Fruit fly (Drosophila melanogaster) Kc167 (cell line): ENCODE measurements around the gene Dbp73D.

Source experiments
- Myc ChIP-seq: fragments of >200 bp; optimal IDR thresholded peaks from 2 replicates; lab custom pipeline; 2017; ENCODE audit warnings: missing external identifiers
- Sin3A ChIP-seq: fragments of >200 bp; optimal IDR thresholded peaks from 2 replicates; lab custom pipeline; 2018; ENCODE audit warnings: missing external identifiers
- h ChIP-seq: fragments of >200 bp; optimal IDR thresholded peaks from 3 replicates; lab custom pipeline; 2018; ENCODE audit warnings: missing external identifiers
- insv ChIP-seq: fragments of >200 bp; optimal IDR thresholded peaks from 3 replicates; lab custom pipeline; 2018; ENCODE audit warnings: missing external identifiers
- psq ChIP-seq: fragments of >200 bp; optimal IDR thresholded peaks from 2 replicates; lab custom pipeline; 2017; ENCODE audit warnings: missing external identifiers
- ttk ChIP-seq: sonication (Bioruptor generic); optimal IDR thresholded peaks from 2 replicates; lab custom pipeline; 2017; ENCODE audit warnings: missing external identifiers

Dbp73D gene

DNA sequence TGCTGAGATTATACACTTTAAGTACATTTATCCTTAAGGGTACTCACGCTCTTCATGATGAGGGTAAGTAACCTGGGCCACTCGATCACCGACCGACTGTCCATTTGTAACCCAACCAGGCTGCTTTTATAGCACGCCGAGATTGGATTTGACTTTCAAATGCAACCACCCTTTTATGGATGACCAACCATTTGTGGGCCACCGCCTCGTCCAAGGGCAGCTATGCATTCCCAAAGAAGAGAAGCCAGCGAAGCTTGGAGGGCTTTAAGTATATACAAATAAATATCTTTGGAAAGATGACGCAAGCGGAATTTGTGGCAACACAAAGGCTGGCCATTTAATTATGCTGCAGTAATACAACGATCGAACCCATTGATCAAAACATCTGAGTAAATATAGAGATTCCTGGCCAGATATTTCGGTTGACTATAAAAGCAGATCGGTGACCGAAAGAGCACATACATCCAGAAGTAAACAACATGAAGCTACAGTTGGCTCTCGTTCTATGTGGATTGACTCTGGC is 4.5 kb downstream of the Dbp73D start, which contains the start of the genes CG13026 and PGRP-SB2:
TSS of gene CG13026 (minus strand) at position 101 of the 523 bp plus-strand sequence.
TSS of gene PGRP-SB2 (plus strand) at position 473 of the 523 bp plus-strand sequence.
- TF ChIP-seq Sin3A (lab: Kevin White, UChicago) (no peak), psq (no peak), ttk (lab: Kevin White, UChicago) (no peak), h (no peak), insv (no peak)

DNA sequence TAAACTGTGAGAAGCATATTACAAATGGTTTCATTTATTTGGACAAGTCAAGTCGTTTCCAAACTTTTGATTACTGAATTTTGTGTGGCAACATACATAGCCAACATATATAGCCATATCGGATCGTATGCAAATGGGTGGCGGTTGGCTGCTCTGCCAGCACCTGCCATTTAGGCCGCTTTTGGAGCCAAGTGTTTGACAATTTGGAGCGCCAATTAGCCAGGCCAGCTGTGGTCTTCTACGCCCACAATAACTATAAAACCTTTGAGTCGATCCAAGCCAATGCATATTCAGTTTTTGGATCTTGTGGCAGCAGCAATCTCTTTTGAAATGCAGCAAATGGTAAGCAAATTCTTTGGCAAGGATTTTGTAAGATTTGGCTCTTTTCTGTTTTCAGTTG is 6.1 kb downstream of the Dbp73D start, which contains the start of gene CG13031:
TSS of gene CG13031 (plus strand) at position 301 of the 400 bp plus-strand sequence.
- TF ChIP-seq insv (no peak), ttk (lab: Kevin White, UChicago) (no peak), h (no peak)

DNA sequence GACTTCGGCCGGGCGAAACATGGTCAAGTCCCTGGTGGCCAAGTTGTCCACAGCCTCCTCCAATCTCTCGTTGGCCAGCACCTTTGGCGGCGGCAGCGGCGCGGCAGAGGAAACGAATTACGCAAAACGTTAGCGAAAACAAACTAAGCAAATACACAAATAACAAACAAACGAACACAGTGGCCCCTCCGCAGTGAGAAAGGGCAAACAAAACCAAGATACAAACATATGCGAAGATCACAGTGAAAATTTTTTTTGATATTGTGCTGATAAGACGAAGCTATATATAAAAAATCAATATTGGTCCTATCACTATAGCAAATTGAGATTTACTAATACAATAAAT is 16.5 kb downstream of the Dbp73D start:
- TF ChIP-seq Sin3A (lab: Kevin White, UChicago) (no peak), insv (no peak), Myc (lab: Kevin White, UChicago) (no peak), psq (no peak)

DNA sequence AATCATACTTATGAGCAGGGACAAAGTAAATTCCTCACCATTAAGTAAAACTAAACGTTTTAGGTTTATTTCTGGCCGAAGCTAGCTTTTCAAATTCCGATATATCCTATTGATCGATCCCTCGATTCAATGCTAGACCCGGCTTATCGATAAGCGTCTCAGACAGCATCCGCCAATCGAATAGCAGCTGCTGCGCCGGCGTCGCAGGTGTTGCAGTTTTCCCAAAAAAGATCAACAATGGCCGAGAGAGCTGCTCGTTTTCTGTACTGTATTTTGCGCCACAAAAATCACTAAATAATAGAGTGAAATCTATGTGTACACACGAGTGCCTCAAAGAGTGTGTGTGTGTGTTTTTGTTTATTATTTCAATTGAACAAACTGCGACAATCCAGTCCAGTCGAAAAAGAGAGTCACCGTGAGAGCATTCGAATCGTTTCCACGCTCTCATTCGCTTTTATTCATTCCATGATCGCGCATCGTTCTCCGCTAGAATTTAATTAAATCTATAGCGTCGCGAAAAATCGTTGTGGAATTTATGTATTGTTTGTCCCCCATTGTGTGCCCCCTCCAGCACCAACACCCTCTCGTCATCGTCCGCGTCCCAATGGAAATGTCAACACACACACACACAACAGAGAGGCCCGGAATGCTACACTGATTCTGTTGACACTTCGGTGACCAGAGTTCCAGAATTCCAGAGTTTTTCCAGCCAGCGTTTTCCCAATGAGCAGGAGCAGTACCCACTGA is 17.0 kb downstream of the Dbp73D start:
- no peak for TF ChIP-seq insv

DNA sequence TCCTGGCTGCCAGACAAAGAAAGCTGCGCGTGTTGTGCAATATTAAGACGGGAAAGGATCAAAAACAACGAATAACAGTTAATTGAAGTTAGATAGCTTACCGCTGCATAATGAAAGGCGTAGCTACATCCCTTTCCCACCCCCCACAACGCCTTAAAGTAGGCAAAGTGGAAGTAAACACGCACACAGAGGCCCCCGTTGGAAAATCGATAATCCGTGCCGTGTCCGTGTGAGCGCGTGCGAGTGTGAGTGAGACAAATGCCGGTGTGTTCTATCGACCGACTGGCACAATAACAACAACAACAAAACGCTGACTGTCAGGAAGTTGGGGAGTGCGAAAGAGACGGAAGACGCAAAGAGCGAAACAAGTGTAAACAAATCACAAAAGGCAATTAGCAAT is 18.2 kb downstream of the Dbp73D start:
- TF ChIP-seq h (no peak), psq (no peak), insv (no peak), ttk (lab: Kevin White, UChicago) (no peak), Myc (lab: Kevin White, UChicago) (no peak), Sin3A (lab: Kevin White, UChicago) (no peak)

DNA sequence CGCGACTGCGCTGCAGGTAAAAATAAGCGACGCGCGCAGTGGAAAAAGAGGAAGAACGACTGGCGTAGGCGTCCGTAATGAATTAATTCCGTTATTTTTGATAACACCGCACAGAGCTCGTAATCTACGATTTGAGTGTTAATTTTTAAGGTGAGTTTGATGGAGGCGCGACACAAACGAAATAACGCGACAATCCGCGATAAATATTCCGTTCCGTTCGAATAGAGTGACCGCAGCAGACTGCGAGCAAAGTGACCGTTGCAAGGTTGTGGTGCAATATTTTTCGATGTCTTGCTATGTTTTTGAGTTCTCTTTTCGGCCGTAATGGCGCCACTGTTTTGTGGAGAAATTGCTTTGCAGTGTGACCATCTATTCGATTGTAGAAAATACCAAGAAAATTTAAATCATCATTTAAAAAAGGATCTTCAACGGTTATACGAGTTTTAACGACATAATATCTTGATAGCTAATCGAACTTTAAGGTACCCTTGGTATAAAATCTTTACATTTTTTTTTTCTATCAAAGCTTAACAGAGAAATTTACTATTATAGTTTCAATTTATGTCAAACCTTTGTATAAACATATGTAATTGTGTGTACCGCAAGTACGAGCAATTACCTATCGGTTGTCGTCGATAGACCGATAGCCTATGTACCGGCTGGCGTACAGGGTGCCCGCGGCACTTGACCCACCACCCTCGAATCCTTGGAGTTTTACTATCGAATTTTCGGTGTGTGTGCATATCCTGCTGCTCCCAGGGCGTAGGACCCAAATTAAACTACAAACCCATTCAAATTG is 19.0 kb downstream of the Dbp73D start, which contains the start of the genes CG43954, Lasp and Dab:
TSS of gene CG43954 (minus strand) at position 248 of the 799 bp plus-strand sequence.
TSS of gene Lasp (minus strand) at position 248 of the 799 bp plus-strand sequence.
TSS of gene Dab (plus strand) at position 697 of the 799 bp plus-strand sequence.
- TF ChIP-seq insv: no peak
- no peak for TF ChIP-seq Sin3A (lab: Kevin White, UChicago)

DNA sequence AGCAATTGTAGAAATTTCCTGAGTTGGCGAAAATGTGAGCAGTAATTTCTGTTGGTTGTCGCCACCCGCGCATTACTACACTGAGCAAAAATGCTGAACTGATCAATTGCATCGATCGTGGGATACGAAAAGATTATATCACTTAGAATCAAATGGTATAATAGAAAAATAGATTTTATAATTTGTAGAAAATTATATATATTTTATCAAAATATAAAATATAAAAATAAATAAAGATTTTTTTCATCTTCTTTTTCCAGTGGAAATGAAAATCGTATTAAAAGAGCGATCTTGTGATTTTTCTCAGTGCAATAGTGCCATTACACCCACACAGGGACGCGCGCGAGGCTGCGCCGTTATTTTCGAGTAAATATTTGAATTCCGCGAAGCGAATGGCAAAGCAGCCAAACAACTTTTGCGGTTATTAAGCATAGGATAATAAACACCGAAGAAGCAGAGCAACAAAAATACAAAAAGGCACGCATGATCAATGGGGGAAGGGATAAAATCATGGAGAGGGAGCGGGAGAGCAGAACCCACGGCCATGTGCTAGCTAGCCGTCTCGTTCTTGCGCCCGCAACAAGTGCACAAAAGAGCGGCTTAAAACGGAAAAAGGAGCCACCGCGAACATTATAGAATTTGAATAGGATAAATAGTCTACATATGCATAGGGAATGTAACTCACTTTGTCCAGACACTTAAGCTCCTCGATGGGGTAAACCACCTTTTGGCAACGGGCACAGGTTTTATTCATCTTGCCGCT is 20.2 kb downstream of the Dbp73D start:
- TF ChIP-seq h (no peak), psq (no peak), insv (no peak), Sin3A (lab: Kevin White, UChicago) (no peak), ttk (lab: Kevin White, UChicago) (no peak), Myc (lab: Kevin White, UChicago) (no peak)

DNA sequence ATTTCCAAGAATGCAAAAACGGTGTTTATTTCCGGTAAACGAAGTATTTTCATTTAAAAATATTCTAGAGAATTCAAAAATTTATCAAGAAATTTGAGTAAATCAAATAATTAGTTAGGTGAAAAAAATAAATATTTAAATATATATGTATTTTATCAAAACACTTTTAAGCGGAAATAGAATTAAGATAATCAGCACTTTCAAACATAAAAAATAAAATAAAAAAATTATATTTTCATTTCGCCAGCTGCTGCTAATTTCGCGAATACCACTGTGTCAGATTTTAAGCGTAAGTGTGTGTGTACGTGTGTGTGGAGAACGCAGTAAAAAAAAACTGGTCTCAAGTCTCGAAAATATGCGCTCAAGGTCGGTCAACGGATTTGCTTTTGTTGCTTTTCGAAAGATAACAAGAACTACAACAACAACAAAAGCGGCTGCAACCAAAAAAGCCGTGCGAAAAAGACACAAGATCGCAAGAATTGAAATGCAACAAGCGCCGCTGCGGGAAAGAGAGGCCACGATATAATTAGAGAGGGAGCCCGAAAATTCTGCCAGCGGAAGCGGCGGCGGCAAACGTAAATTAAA is 20.9 kb downstream of the Dbp73D start:
- no peak for TF ChIP-seq h
- TF ChIP-seq insv: no peak
- no peak for TF ChIP-seq Sin3A (lab: Kevin White, UChicago)
- TF ChIP-seq ttk (lab: Kevin White, UChicago): no peak
- no peak for TF ChIP-seq psq
- TF ChIP-seq Myc (lab: Kevin White, UChicago): no peak

DNA sequence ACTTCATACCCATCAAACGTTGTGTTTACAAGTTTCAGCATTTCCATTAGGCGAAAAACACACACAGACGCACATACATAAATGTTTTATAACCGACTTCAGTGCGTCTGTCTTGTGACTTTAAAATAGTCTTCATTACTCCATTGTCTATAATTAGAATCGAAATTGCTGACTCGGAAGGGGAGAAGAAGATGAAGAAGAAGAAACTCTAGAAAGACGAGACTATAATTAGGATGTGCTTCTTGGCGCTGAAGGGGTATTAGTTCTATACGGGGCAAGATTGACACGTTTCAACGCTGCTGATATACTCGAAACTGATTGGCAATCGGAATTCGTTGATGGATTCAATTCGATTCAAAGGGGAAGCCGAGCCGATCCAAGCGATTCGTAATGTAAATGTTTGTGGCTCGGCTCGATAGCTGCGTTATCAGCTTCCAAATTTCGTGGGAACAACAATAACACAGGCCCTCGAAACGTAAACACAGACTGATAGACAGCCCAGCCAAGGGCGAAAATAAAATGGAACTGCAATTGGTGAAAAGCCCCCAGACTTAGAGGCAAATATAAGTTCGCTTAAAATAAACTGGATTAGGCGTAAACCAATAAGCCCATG is 21.8 kb downstream of the Dbp73D start:
- TF ChIP-seq psq: no peak
- TF ChIP-seq Myc (lab: Kevin White, UChicago): no peak
- no peak for TF ChIP-seq h

DNA sequence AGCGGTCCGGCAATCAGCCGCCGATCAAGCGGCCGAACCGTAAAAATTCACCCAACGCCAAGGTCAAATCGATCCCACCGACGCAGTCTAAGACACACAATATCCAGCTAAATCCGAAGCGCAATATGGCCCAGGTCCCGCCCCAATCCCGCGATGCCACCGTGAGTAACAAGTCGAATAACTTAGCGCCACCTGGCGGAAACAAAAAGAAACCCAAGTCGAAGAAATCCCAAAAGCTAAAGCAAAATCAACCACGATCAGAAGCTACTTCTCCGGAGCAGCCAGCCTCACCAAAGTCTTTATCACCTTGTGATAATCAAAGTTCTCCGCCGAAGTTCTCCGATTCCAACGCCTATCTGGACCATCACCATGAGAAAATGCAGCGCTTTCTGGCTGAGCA is 25.0 kb downstream of the Dbp73D start:
- no peak for TF ChIP-seq Sin3A (lab: Kevin White, UChicago)
- TF ChIP-seq insv: no peak
- TF ChIP-seq ttk (lab: Kevin White, UChicago): no peak
- TF ChIP-seq psq: no peak
- no peak for TF ChIP-seq h
- TF ChIP-seq Myc (lab: Kevin White, UChicago): no peak

DNA sequence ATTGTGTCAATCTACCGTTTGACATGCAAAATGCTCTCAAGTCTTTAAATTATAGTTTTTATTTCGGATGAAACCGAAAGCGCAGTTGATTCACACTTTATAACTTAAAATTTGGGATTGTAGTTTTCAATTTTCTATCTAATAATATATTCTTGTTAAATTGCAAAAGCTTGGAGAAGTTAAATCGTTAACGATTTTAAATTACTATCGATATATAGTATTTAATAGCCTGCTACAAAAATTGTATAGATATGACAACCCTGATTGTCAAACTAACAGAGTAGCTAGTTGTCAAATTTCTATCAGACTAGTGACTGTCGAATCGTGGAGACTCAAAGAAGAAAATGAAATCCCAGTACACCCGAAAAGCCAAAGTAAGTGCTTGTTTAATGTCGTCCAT is 25.9 kb downstream of the Dbp73D start, which contains the start of gene CG9692:
TSS of gene CG9692 (plus strand) at position 301 of the 400 bp plus-strand sequence.
- no peak for TF ChIP-seq Myc (lab: Kevin White, UChicago)
- TF ChIP-seq h: no peak
- TF ChIP-seq ttk (lab: Kevin White, UChicago): no peak

DNA sequence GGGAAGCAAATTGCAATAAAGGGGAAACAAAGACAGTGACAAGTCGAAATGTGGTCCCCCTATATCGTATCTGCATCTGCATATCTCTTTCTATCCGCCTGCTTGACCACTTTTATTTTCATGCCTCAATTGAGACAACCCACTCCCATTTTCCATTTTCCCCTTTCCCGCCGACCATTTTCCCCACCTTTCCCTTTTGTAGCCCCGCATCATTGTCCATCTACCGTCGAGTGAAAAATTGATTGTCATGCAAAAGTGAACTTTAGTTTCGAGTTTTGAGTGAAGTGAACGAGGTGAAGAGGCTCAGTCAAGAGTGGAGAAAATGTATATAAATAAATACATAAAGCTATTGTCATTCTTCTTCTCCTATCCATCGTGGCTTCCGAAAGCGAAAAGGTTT is 26.4 kb downstream of the Dbp73D start:
- TF ChIP-seq psq (no peak), Myc (lab: Kevin White, UChicago) (no peak), insv (no peak), ttk (lab: Kevin White, UChicago) (no peak), h (no peak), Sin3A (lab: Kevin White, UChicago) (no peak)
